Fruit fly (Drosophila melanogaster) whole organism, prepupa: ENCODE data around the gene CG5800.

Experiments used
- CG10669 ChIP-seq: fragments of 200-800 bp; sonication (Bioruptor generic); optimal IDR thresholded peaks from 3 replicates; lab custom pipeline; 2018; ENCODE audit warnings: missing biosample characterization, mild to moderate bottlenecking, missing genetic modification characterization, moderate library complexity
- CG11902 ChIP-seq: fragments of 200-800 bp; sonication (Bioruptor generic); optimal IDR thresholded peaks from 3 replicates; lab custom pipeline; 2016; ENCODE audit warnings: missing biosample characterization, missing genetic modification characterization
- CG15336 ChIP-seq: fragments of 200-800 bp; sonication (Bioruptor generic); IDR thresholded peaks from 2 replicates; pipeline ENCODE4 v1.3.6; 2022; ENCODE audit warnings: missing biosample characterization, missing genetic modification characterization
- CG3919 ChIP-seq: fragments of 200-800 bp; sonication (Bioruptor generic); optimal IDR thresholded peaks from 3 replicates; lab custom pipeline; 2016; ENCODE audit warnings: missing biosample characterization, missing genetic modification characterization
- CG6792 ChIP-seq: fragments of 200-800 bp; sonication (Bioruptor generic); optimal IDR thresholded peaks from 3 replicates; lab custom pipeline; 2016; ENCODE audit warnings: missing biosample characterization, missing genetic modification characterization
- CG6854 ChIP-seq: fragments of 200-800 bp; sonication (Bioruptor generic); optimal IDR thresholded peaks from 2 replicates; lab custom pipeline; 2017; ENCODE audit warnings: missing biosample characterization, mild to moderate bottlenecking, missing genetic modification characterization
- Gug ChIP-seq: fragments of 200-800 bp; sonication (Bioruptor generic); IDR thresholded peaks from 2 replicates; pipeline ENCODE4 v1.3.6; 2022; ENCODE audit warnings: missing biosample characterization, missing genetic modification characterization
- Hr4 ChIP-seq: fragments of 200-800 bp; sonication (Bioruptor generic); optimal IDR thresholded peaks from 3 replicates; lab custom pipeline; 2016; ENCODE audit warnings: missing biosample characterization, missing genetic modification characterization
- Lpt ChIP-seq: fragments of 200-800 bp; sonication (Bioruptor generic); optimal IDR thresholded peaks from 3 replicates; lab custom pipeline; 2016; ENCODE audit warnings: missing biosample characterization, missing genetic modification characterization
- esn ChIP-seq: fragments of 200-800 bp; sonication (Bioruptor generic); optimal IDR thresholded peaks from 2 replicates; lab custom pipeline; 2016; ENCODE audit warnings: missing biosample characterization, mild to moderate bottlenecking, missing genetic modification characterization, moderate library complexity
- fkh ChIP-seq: fragments of 200-800 bp; sonication (Bioruptor generic); optimal IDR thresholded peaks from 3 replicates; lab custom pipeline; 2017; ENCODE audit warnings: missing biosample characterization, mild to moderate bottlenecking, missing genetic modification characterization, moderate library complexity
- pdm3 ChIP-seq: fragments of 200-800 bp; sonication (Bioruptor generic); optimal IDR thresholded peaks from 3 replicates; lab custom pipeline; 2016; ENCODE audit warnings: missing biosample characterization, missing genetic modification characterization
- topi ChIP-seq: fragments of 200-800 bp; sonication (Bioruptor generic); optimal IDR thresholded peaks from 3 replicates; lab custom pipeline; 2016; ENCODE audit warnings: missing biosample characterization, missing genetic modification characterization

- TF ChIP-seq CG6854 (GFP tag; lab: Kevin White, UChicago) = no peak
- TF ChIP-seq fkh = no peak
- no peak for TF ChIP-seq Gug (GFP tag; lab: Robert Waterston, UW)
- no peak for TF ChIP-seq esn
- TF ChIP-seq Lpt = no peak
- TF ChIP-seq CG3919 (GFP tag; lab: Kevin White, UChicago) = no peak
- TF ChIP-seq pdm3 (GFP tag; lab: Kevin White, UChicago) = no peak
- TF ChIP-seq CG10669 (GFP tag; lab: Kevin White, UChicago) = no peak
- no peak for TF ChIP-seq CG6792 (GFP tag; lab: Kevin White, UChicago)
- no peak for TF ChIP-seq Hr4 (GFP tag; lab: Kevin White, UChicago)
- no peak for TF ChIP-seq topi (GFP tag; lab: Kevin White, UChicago)
- no peak for TF ChIP-seq CG15336 (GFP tag; lab: Robert Waterston, UW)
- no peak for TF ChIP-seq CG11902 (GFP tag; lab: Kevin White, UChicago)
Measured at dm6 chrX:17671788-17672187, 35.7 kb downstream of the CG5800 start, which contains the start of gene CG12990.
